Fruit fly (Drosophila melanogaster) whole organism, wandering third instar larva: ENCODE data around the gene CG32270.

ENCODE experiments used
- Abd-B ChIP-seq: fragments of >200 bp; optimal IDR thresholded peaks from 2 replicates; lab custom pipeline; 2017; ENCODE audit warnings: missing biosample characterization, missing genetic modification characterization
- CG32264 ChIP-seq: fragments of 200-800 bp; sonication (Bioruptor generic); optimal IDR thresholded peaks from 2 replicates; lab custom pipeline; 2016; ENCODE audit warnings: missing biosample characterization, missing genetic modification characterization
- CG9705 ChIP-seq: fragments of 200-800 bp; sonication (Bioruptor generic); optimal IDR thresholded peaks from 2 replicates; lab custom pipeline; 2018; ENCODE audit warnings: missing biosample characterization, mild to moderate bottlenecking, missing genetic modification characterization
- CrebA ChIP-seq: fragments of 200-800 bp; sonication (Bioruptor generic); optimal IDR thresholded peaks from 2 replicates; lab custom pipeline; 2016; ENCODE audit warnings: missing biosample characterization, mild to moderate bottlenecking, missing genetic modification characterization, borderline replicate concordance
- Dfd ChIP-seq: fragments of >200 bp; optimal IDR thresholded peaks from 2 replicates; lab custom pipeline; 2017; ENCODE audit warnings: missing biosample characterization, missing genetic modification characterization
- Dif ChIP-seq: fragments of 200-275, 200-300 bp; sonication (Bioruptor generic); optimal IDR thresholded peaks from 2 replicates; lab custom pipeline; 2018; ENCODE audit warnings: missing biosample characterization, missing genetic modification characterization; ENCODE audit not compliant: partially characterized antibody
- GATAd ChIP-seq: sonication (Bioruptor generic); optimal IDR thresholded peaks from 2 replicates; lab custom pipeline; 2016; ENCODE audit warnings: missing biosample characterization, missing genetic modification characterization
- HLH106 ChIP-seq: fragments of 200-800 bp; optimal IDR thresholded peaks from 3 replicates; lab custom pipeline; 2019; ENCODE audit warnings: missing biosample characterization, mild to moderate bottlenecking, missing genetic modification characterization, moderate library complexity
- Hnf4 ChIP-seq: fragments of 200-800 bp; sonication (Bioruptor generic); optimal IDR thresholded peaks from 2 replicates; lab custom pipeline; 2016; ENCODE audit warnings: missing biosample characterization, mild to moderate bottlenecking, missing genetic modification characterization
- Hr78 ChIP-seq: fragments of >200 bp; optimal IDR thresholded peaks from 2 replicates; lab custom pipeline; 2017; ENCODE audit warnings: missing biosample characterization, missing genetic modification characterization
- Hr83 ChIP-seq: fragments of 200-300 bp; sonication (Bioruptor generic); optimal IDR thresholded peaks from 2 replicates; lab custom pipeline; 2016; ENCODE audit warnings: missing biosample characterization, mild to moderate bottlenecking, missing genetic modification characterization, moderate library complexity; ENCODE audit not compliant: poor library complexity, severe bottlenecking
- Jra ChIP-seq: sonication (Bioruptor generic); optimal IDR thresholded peaks from 2 replicates; lab custom pipeline; 2016; ENCODE audit warnings: missing biosample characterization, missing genetic modification characterization
- Mio ChIP-seq: sonication (Bioruptor generic); optimal IDR thresholded peaks from 2 replicates; lab custom pipeline; 2016; ENCODE audit warnings: missing biosample characterization, missing genetic modification characterization
- Myc ChIP-seq: fragments of >200 bp; optimal IDR thresholded peaks from 2 replicates; lab custom pipeline; 2017
- N ChIP-seq: fragments of >200 bp; optimal IDR thresholded peaks from 2 replicates; lab custom pipeline; 2018; ENCODE audit warnings: missing biosample characterization, missing external identifiers, missing genetic modification characterization
- OdsH ChIP-seq: fragments of 200-800 bp; sonication (Bioruptor generic); optimal IDR thresholded peaks from 2 replicates; lab custom pipeline; 2016; ENCODE audit warnings: missing biosample characterization, mild to moderate bottlenecking, missing genetic modification characterization
- Rel ChIP-seq, 2 experiments: fragments of 200-800 bp; sonication (Bioruptor generic) in 1 of 2; optimal IDR thresholded peaks; 2 replicates in 1 of 2; 3 replicates in 1 of 2; lab custom pipeline; 2016 to 2019; ENCODE audit warnings: mild to moderate bottlenecking in 2 of 2, missing biosample characterization in 2 of 2, missing genetic modification characterization in 2 of 2, moderate library complexity in 1 of 2
- Sp1 ChIP-seq: fragments of 200-800 bp; sonication (Bioruptor generic); optimal IDR thresholded peaks from 3 replicates; lab custom pipeline; 2019; ENCODE audit warnings: missing biosample characterization, mild to moderate bottlenecking, missing genetic modification characterization, moderate library complexity
- Vsx2 ChIP-seq: fragments of 200-300, 225-300 bp; sonication (Bioruptor generic); optimal IDR thresholded peaks from 2 replicates; lab custom pipeline; 2018; ENCODE audit warnings: missing biosample characterization, missing genetic modification characterization; ENCODE audit not compliant: partially characterized antibody
- br ChIP-seq: fragments of 200-800 bp; sonication (Bioruptor generic); optimal IDR thresholded peaks from 2 replicates; lab custom pipeline; 2016; ENCODE audit warnings: missing biosample characterization, missing genetic modification characterization
- brk ChIP-seq: fragments of 200-800 bp; sonication (Bioruptor generic); optimal IDR thresholded peaks from 2 replicates; lab custom pipeline; 2016; ENCODE audit warnings: missing biosample characterization, mild to moderate bottlenecking, missing genetic modification characterization
- dl ChIP-seq, 2 experiments: fragments of 175-275, 200-275 bp in 1 of 2; fragments of 200-275 bp in 1 of 2; sonication (Bioruptor generic); optimal IDR thresholded peaks; lab custom pipeline; 2018; ENCODE audit warnings: mild to moderate bottlenecking in 2 of 2, missing biosample characterization in 2 of 2, missing genetic modification characterization in 2 of 2, moderate library complexity in 2 of 2; ENCODE audit not compliant: partially characterized antibody in 2 of 2, insufficient read depth in 1 of 2
- dmrt93B ChIP-seq: fragments of 200-800 bp; sonication (Bioruptor generic); optimal IDR thresholded peaks from 2 replicates; lab custom pipeline; 2018; ENCODE audit warnings: missing biosample characterization, mild to moderate bottlenecking, missing genetic modification characterization
- dsf ChIP-seq: sonication (Bioruptor generic); optimal IDR thresholded peaks from 2 replicates; lab custom pipeline; 2016; ENCODE audit warnings: missing biosample characterization, missing genetic modification characterization, borderline replicate concordance
- ey ChIP-seq: fragments of 200-800 bp; sonication (Bioruptor generic); optimal IDR thresholded peaks from 2 replicates; lab custom pipeline; 2016; ENCODE audit warnings: missing biosample characterization, missing genetic modification characterization
- foxo ChIP-seq, 2 experiments: fragments of 200-800 bp; sonication (Bioruptor generic); optimal IDR thresholded peaks; 2 replicates in 1 of 2; 3 replicates in 1 of 2; lab custom pipeline; 2016 to 2017; ENCODE audit warnings: missing biosample characterization in 2 of 2, missing genetic modification characterization in 2 of 2
- fru ChIP-seq: fragments of 200-800 bp; sonication (Bioruptor generic); optimal IDR thresholded peaks from 3 replicates; lab custom pipeline; 2016; ENCODE audit warnings: missing biosample characterization, mild to moderate bottlenecking, missing genetic modification characterization
- h ChIP-seq: fragments of 200-800 bp; sonication (Bioruptor generic); optimal IDR thresholded peaks from 3 replicates; lab custom pipeline; 2016; ENCODE audit warnings: missing biosample characterization, mild to moderate bottlenecking, missing genetic modification characterization
- jim ChIP-seq: fragments of 175-275, 200-325 bp; sonication (Bioruptor generic); optimal IDR thresholded peaks from 2 replicates; lab custom pipeline; 2016; ENCODE audit warnings: missing biosample characterization, mild to moderate bottlenecking, missing genetic modification characterization
- lola ChIP-seq: fragments of >200 bp; optimal IDR thresholded peaks from 2 replicates; lab custom pipeline; 2017; ENCODE audit warnings: missing biosample characterization, missing genetic modification characterization
- pan ChIP-seq: fragments of >200 bp; optimal IDR thresholded peaks from 2 replicates; lab custom pipeline; 2017
- psq ChIP-seq: fragments of 200-800 bp; sonication (Bioruptor generic); optimal IDR thresholded peaks from 3 replicates; lab custom pipeline; 2017; ENCODE audit warnings: missing biosample characterization, mild to moderate bottlenecking, missing genetic modification characterization, moderate library complexity
- rgr ChIP-seq: fragments of 200-800 bp; sonication (Bioruptor generic); optimal IDR thresholded peaks from 3 replicates; lab custom pipeline; 2016; ENCODE audit warnings: missing biosample characterization, mild to moderate bottlenecking, missing genetic modification characterization
- sage ChIP-seq: fragments of 200-800 bp; sonication (Bioruptor generic); optimal IDR thresholded peaks from 2 replicates; lab custom pipeline; 2016; ENCODE audit warnings: missing biosample characterization, mild to moderate bottlenecking, missing genetic modification characterization
- sv ChIP-seq: fragments of 200-800 bp; sonication (Bioruptor generic); optimal IDR thresholded peaks from 3 replicates; lab custom pipeline; 2016; ENCODE audit warnings: missing biosample characterization, missing genetic modification characterization
- tai ChIP-seq: sonication (Bioruptor generic); optimal IDR thresholded peaks from 2 replicates; lab custom pipeline; 2016; ENCODE audit warnings: missing biosample characterization, missing genetic modification characterization
- usp ChIP-seq: fragments of >200 bp; optimal IDR thresholded peaks from 2 replicates; lab custom pipeline; 2017; ENCODE audit warnings: missing biosample characterization, missing genetic modification characterization
- woc ChIP-seq: sonication (Bioruptor generic); optimal IDR thresholded peaks from 2 replicates; lab custom pipeline; 2016; ENCODE audit warnings: missing biosample characterization, mild to moderate bottlenecking, missing genetic modification characterization

Gene CG32270

dm6 chr3L:3248714-3249663 is 40.2 kb upstream of the CG32270 start (continued):
- TF ChIP-seq CG32264 (GFP tag; lab: Kevin White, UChicago) (peak; percentile 96), br (GFP tag; lab: Kevin White, UChicago) (peak; percentile 98), Sp1 (GFP tag; lab: Kevin White, UChicago) (peak; percentile 99), foxo (GFP tag; optimal IDR thresholded peaks at IDR 0.05; lab: Kevin White, UChicago) (peak; percentile 93 to 99)

dm6 chr3L:3247130-3248065 is 38.6 kb upstream of the CG32270 start, which contains the start of gene CG43389:
Gene CG43389, plus strand, starts transcription at chr3L:3248015.
- TF ChIP-seq sage (GFP tag; lab: Kevin White, UChicago) (peak; percentile 97), Hnf4 (GFP tag; lab: Kevin White, UChicago) (peak; percentile 99), Hr78 (GFP tag; lab: Kevin White, UChicago) (no peak), lola (no peak), Mio (GFP tag; lab: Kevin White, UChicago) (peak; percentile 89), CG32264 (GFP tag; lab: Kevin White, UChicago) (peak; percentile 96), Myc (lab: Kevin White, UChicago) (no peak), ey (GFP tag; lab: Kevin White, UChicago) (peak; percentile 99), Abd-B (GFP tag; lab: Kevin White, UChicago) (no peak), CrebA (GFP tag; lab: Kevin White, UChicago) (peak; percentile 94), dsf (GFP tag; lab: Kevin White, UChicago) (peak; percentile 96), GATAd (GFP tag; lab: Kevin White, UChicago) (peak; percentile 97), Dfd (GFP tag; lab: Kevin White, UChicago) (peak; percentile 80), N (no peak), fru (peak; percentile 97), usp (no peak), dl (GFP tag; optimal IDR thresholded peaks at IDR 0.05; lab: Kevin White, UChicago; ENCODE audit: insufficient read depth in 1 of 2, partially characterized antibody in 2 of 2) (no peak), OdsH (peak; percentile 99), Hr83 (GFP tag; lab: Kevin White, UChicago) (no peak), rgr (GFP tag; lab: Kevin White, UChicago) (peak; percentile 100), HLH106 (tag; lab: Kevin White, UChicago) (peak; percentile 99), foxo (GFP tag; optimal IDR thresholded peaks at IDR 0.05; lab: Kevin White, UChicago) (peak; percentile 87 to 99), br (GFP tag; lab: Kevin White, UChicago) (peak; percentile 99), Sp1 (GFP tag; lab: Kevin White, UChicago) (peak; percentile 100), woc (peak; percentile 91), sv (no peak), Rel (GFP tag; optimal IDR thresholded peaks at IDR 0.05; lab: Kevin White, UChicago) (peak; percentile 98), Rel (tag; optimal IDR thresholded peaks at IDR 0.05; lab: Kevin White, UChicago) (peak; percentile 78), psq (peak; percentile 99), h (GFP tag; lab: Kevin White, UChicago) (peak; percentile 99), CG9705 (GFP tag; lab: Kevin White, UChicago) (peak; percentile 75), brk (peak; percentile 98), Dif (peak; percentile 38), Jra (peak; percentile 97), pan (lab: Kevin White, UChicago) (no peak), tai (GFP tag; lab: Kevin White, UChicago) (peak; percentile 97), Vsx2 (GFP tag; lab: Kevin White, UChicago) (no peak), jim (GFP tag; lab: Kevin White, UChicago) (peak; percentile 52), dmrt93B (GFP tag; lab: Kevin White, UChicago) (peak; percentile 98)
